Fruit fly (Drosophila melanogaster): ENCODE results near the gene CG8159.

Gene CG8159

dm6 chr3R:8700660-8701059 lies 26.0 kb upstream of the CG8159 start:
- no peak for TF ChIP-seq spab (GFP tag; optimal IDR thresholded peaks at IDR 0.05)
- TF ChIP-seq CG34406 (GFP tag; optimal IDR thresholded peaks at IDR 0.05): no peak
- TF ChIP-seq CG3919 (GFP tag; optimal IDR thresholded peaks at IDR 0.05): no peak
- no peak for TF ChIP-seq CG6854 (GFP tag; optimal IDR thresholded peaks at IDR 0.05)
- no peak for TF ChIP-seq Sox15 (GFP tag; optimal IDR thresholded peaks at IDR 0.05)
- TF ChIP-seq ss (GFP tag; optimal IDR thresholded peaks at IDR 0.05): no peak
- no peak for TF ChIP-seq CG10669 (GFP tag; optimal IDR thresholded peaks at IDR 0.05)
- TF ChIP-seq Hr39 (GFP tag; optimal IDR thresholded peaks at IDR 0.05): no peak
- no peak for TF ChIP-seq Ets21C (GFP tag; optimal IDR thresholded peaks at IDR 0.05)
- no peak for TF ChIP-seq topi (GFP tag; optimal IDR thresholded peaks at IDR 0.05)
- no peak for TF ChIP-seq Sox102F (GFP tag; optimal IDR thresholded peaks at IDR 0.05)
- no peak for TF ChIP-seq CG8632 (GFP tag; optimal IDR thresholded peaks at IDR 0.05)
- TF ChIP-seq CG6808 (GFP tag; optimal IDR thresholded peaks at IDR 0.05): no peak

DNA sequence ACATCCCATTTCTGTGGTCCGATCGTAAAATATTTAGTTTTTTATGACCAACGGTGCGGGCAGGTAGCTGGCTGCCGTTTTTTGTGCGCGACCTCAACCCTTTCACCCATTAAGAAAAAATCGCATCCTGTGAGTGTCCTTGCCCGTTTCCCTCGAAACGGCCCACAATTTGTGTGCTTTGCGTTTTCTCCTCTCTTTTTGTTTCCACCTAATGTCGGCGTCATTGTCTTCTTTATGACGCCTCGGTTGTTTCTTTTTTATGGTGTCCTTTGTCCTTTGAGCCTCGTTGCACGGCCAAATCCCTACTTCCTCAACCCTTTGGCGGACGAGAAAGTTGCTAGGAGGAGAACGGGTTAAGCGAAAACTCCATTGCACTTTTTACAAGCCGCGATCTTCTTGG lies 25.5 kb upstream of the CG8159 start:
- no peak for TF ChIP-seq Ets96B (tag; optimal IDR thresholded peaks at IDR 0.05)
- TF ChIP-seq Eip93F (GFP tag; optimal IDR thresholded peaks at IDR 0.05): no peak
- TF ChIP-seq CG6808 (GFP tag; optimal IDR thresholded peaks at IDR 0.05): no peak
- no peak for TF ChIP-seq Ets21C (GFP tag; optimal IDR thresholded peaks at IDR 0.05)
- TF ChIP-seq CG3919 (GFP tag; optimal IDR thresholded peaks at IDR 0.05): no peak
- no peak for TF ChIP-seq Smox (GFP tag; optimal IDR thresholded peaks at IDR 0.05)
- no peak for TF ChIP-seq fkh (GFP tag; optimal IDR thresholded peaks at IDR 0.05)
- TF ChIP-seq net (GFP tag; optimal IDR thresholded peaks at IDR 0.05): no peak
- no peak for TF ChIP-seq eg (GFP tag; IDR thresholded peaks at IDR 0.05)
- no peak for TF ChIP-seq vri (GFP tag; optimal IDR thresholded peaks at IDR 0.05)
- TF ChIP-seq CG11902 (GFP tag; optimal IDR thresholded peaks at IDR 0.05): no peak
- TF ChIP-seq Eip75B (GFP tag; optimal IDR thresholded peaks at IDR 0.05): no peak
- no peak for TF ChIP-seq ss (GFP tag; optimal IDR thresholded peaks at IDR 0.05)
- no peak for TF ChIP-seq esn (GFP tag; optimal IDR thresholded peaks at IDR 0.05)
- no peak for TF ChIP-seq CG11762 (GFP tag; optimal IDR thresholded peaks at IDR 0.05; ENCODE audit: insufficient read depth)
- no peak for TF ChIP-seq CG4318 (GFP tag; optimal IDR thresholded peaks at IDR 0.05)
- no peak for TF ChIP-seq CG6163 (GFP tag; IDR thresholded peaks at IDR 0.05)
- TF ChIP-seq Sox14 (GFP tag; optimal IDR thresholded peaks at IDR 0.05): no peak

DNA sequence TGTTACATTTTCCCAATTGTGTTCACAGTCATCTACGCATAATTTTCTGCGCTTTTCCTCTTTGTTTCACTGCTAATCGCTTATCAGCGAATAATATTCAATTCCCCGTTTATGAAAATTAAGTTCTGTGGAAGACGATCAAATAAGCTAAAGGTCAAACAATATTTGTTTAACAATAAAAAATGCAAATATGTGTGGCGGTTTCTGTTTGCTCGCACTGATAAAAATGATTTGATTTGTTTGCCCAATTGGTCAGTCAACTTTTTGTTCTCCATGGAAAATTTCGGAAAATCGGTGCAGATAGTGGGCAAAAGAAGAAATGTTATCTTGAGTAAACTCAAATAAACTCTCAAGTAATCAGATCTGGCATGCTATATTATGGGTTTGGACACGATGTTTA lies 22.0 kb upstream of the CG8159 start:
- no peak for TF ChIP-seq CG1621 (tag; optimal IDR thresholded peaks at IDR 0.05)
- TF ChIP-seq fkh (GFP tag; optimal IDR thresholded peaks at IDR 0.05): peak; percentile 28
- no peak for TF ChIP-seq esn (GFP tag; optimal IDR thresholded peaks at IDR 0.05)
- TF ChIP-seq topi (GFP tag; optimal IDR thresholded peaks at IDR 0.05): no peak

DNA sequence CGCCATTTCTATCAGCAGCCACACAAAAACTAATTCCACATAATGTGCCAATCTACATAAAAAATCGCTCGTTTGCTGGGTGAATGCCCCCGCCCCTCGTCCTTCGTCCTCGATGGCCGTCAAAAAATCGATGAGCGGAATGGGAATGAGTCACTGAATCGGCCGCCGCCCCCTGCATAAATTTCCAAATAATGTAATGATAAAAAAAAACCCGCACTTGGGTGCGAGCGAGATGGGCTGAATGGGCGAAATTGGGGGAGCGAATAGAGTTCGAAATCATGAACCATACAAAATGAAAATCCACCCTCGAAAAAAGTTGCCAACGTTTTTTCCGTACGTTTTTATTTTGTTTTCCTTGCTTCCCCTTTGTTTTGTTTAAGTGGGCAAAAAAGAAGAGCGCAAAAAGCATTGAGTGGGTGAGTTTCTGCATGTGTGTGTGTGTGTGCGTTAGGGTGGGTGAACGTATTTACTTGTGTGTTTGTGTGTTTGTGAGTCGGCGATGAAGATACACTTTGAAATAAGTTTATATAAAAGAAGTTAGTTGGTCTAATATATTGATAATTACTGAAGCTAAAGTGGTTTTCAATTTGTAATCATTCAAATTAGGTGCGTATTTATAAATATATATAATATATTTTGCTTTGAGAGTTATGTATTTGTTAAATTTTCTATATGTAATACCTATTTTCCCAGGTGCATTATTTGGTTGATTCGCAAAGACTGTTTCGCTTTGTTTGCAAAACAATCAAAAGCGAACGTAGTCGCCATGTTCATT lies 21.1 kb upstream of the CG8159 start:
- TF ChIP-seq eg (GFP tag; IDR thresholded peaks at IDR 0.05) (0 out of 3 replicates have a peak, but pooled peaks have one; percentile 26), Eip75B (GFP tag; optimal IDR thresholded peaks at IDR 0.05) (no peak), Gug (GFP tag; IDR thresholded peaks at IDR 0.05) (no peak), Ets21C (GFP tag; optimal IDR thresholded peaks at IDR 0.05) (no peak), Sox102F (GFP tag; optimal IDR thresholded peaks at IDR 0.05) (peak; percentile 7), Hr39 (GFP tag; optimal IDR thresholded peaks at IDR 0.05) (no peak), net (GFP tag; optimal IDR thresholded peaks at IDR 0.05) (peak; percentile 25), Hr4 (GFP tag; optimal IDR thresholded peaks at IDR 0.05) (no peak), CG1621 (tag; optimal IDR thresholded peaks at IDR 0.05) (peak; percentile 32), topi (GFP tag; optimal IDR thresholded peaks at IDR 0.05) (no peak), CG8319 (GFP tag; optimal IDR thresholded peaks at IDR 0.05) (no peak), Sox15 (GFP tag; optimal IDR thresholded peaks at IDR 0.05) (no peak), spab (GFP tag; optimal IDR thresholded peaks at IDR 0.05) (peak; percentile 46), vri (GFP tag; optimal IDR thresholded peaks at IDR 0.05) (peak; percentile 6), CG6808 (GFP tag; optimal IDR thresholded peaks at IDR 0.05) (peak; percentile 55), Eip78C (GFP tag) (no peak), CG8119 (GFP tag; IDR thresholded peaks at IDR 0.05) (0 out of 3 replicates have a peak, but pooled peaks have one; percentile 20), fkh (GFP tag; optimal IDR thresholded peaks at IDR 0.05) (no peak), CG6276 (GFP tag; optimal IDR thresholded peaks at IDR 0.05) (peak; percentile 31), CG32006 (GFP tag; optimal IDR thresholded peaks at IDR 0.05) (no peak), Sox14 (GFP tag; optimal IDR thresholded peaks at IDR 0.05) (no peak), esn (GFP tag; optimal IDR thresholded peaks at IDR 0.05) (no peak), cyc (GFP tag; optimal IDR thresholded peaks at IDR 0.05) (no peak), CG3919 (GFP tag; optimal IDR thresholded peaks at IDR 0.05) (peak; percentile 17), CG4318 (GFP tag; optimal IDR thresholded peaks at IDR 0.05) (no peak), Met (GFP tag; optimal IDR thresholded peaks at IDR 0.05) (no peak), Ets96B (tag; optimal IDR thresholded peaks at IDR 0.05) (peak; percentile 43), CG6163 (GFP tag; IDR thresholded peaks at IDR 0.05) (peak; percentile 68; the same call in 2 of the 3 replicates), CG8632 (GFP tag; optimal IDR thresholded peaks at IDR 0.05) (peak; percentile 6), dac (GFP tag; optimal IDR thresholded peaks at IDR 0.05) (no peak), achi (GFP tag; optimal IDR thresholded peaks at IDR 0.05) (no peak), Eip93F (GFP tag; optimal IDR thresholded peaks at IDR 0.05) (no peak), CG11762 (GFP tag; optimal IDR thresholded peaks at IDR 0.05; ENCODE audit: insufficient read depth) (no peak), Smox (GFP tag; optimal IDR thresholded peaks at IDR 0.05) (no peak), CG11902 (GFP tag; optimal IDR thresholded peaks at IDR 0.05) (no peak)
